Fruit fly (Drosophila melanogaster) whole organism, embryonic: ENCODE measurements around the gene zuc.

Source experiments
- B-H1 ChIP-seq: fragments of 200-800 bp; sonication (Bioruptor generic); IDR thresholded peaks from 3 replicates; pipeline ENCODE4 v1.3.6; 2022; ENCODE audit warnings: missing biosample characterization, missing genetic modification characterization
- CG10147 ChIP-seq: fragments of 200-800 bp; sonication (Bioruptor generic); optimal IDR thresholded peaks from 2 replicates; lab custom pipeline; 2019; ENCODE audit warnings: missing biosample characterization, mild to moderate bottlenecking, missing genetic modification characterization, moderate library complexity
- CG10267 ChIP-seq: fragments of 200-800 bp; sonication (Bioruptor generic); optimal IDR thresholded peaks from 2 replicates; lab custom pipeline; 2018; ENCODE audit warnings: missing biosample characterization, mild to moderate bottlenecking, missing genetic modification characterization, moderate library complexity
- CG11504 ChIP-seq: fragments of 200-800 bp; sonication (Bioruptor generic); optimal IDR thresholded peaks from 3 replicates; lab custom pipeline; 2019; ENCODE audit warnings: missing biosample characterization, mild to moderate bottlenecking, missing genetic modification characterization, moderate library complexity
- CG11723 ChIP-seq: fragments of 200-800 bp; sonication (Bioruptor generic); optimal IDR thresholded peaks from 2 replicates; lab custom pipeline; 2017; ENCODE audit warnings: missing biosample characterization, mild to moderate bottlenecking, missing genetic modification characterization
- CG12155 ChIP-seq: fragments of 200-800 bp; sonication (Bioruptor generic); optimal IDR thresholded peaks from 3 replicates; lab custom pipeline; 2016; ENCODE audit warnings: missing biosample characterization, missing genetic modification characterization
- CG12219 ChIP-seq: fragments of 200-800 bp; sonication (Bioruptor generic); optimal IDR thresholded peaks from 3 replicates; lab custom pipeline; 2018; ENCODE audit warnings: missing biosample characterization, mild to moderate bottlenecking, missing genetic modification characterization
- CG12391 ChIP-seq: fragments of 200-800 bp; sonication (Bioruptor generic); optimal IDR thresholded peaks from 3 replicates; lab custom pipeline; 2018; ENCODE audit warnings: missing biosample characterization, mild to moderate bottlenecking, missing genetic modification characterization, moderate library complexity
- CG12744 ChIP-seq: fragments of 200-800 bp; sonication (Bioruptor generic); optimal IDR thresholded peaks from 2 replicates; lab custom pipeline; 2016; ENCODE audit warnings: missing biosample characterization, missing genetic modification characterization
- CG1647 ChIP-seq: fragments of 200-800 bp; sonication (Bioruptor generic); optimal IDR thresholded peaks from 3 replicates; lab custom pipeline; 2016; ENCODE audit warnings: missing biosample characterization, missing genetic modification characterization
- CG18599 ChIP-seq: fragments of 200-800 bp; sonication (Bioruptor generic); optimal IDR thresholded peaks from 3 replicates; lab custom pipeline; 2017; ENCODE audit warnings: missing biosample characterization, missing genetic modification characterization, mild to moderate bottlenecking, moderate library complexity, missing genetic modification reagents
- CG2120 ChIP-seq: fragments of 200-800 bp; sonication (Bioruptor generic); optimal IDR thresholded peaks from 3 replicates; lab custom pipeline; 2016; ENCODE audit warnings: missing biosample characterization, missing genetic modification characterization
- CG3065 ChIP-seq: fragments of 200-800 bp; sonication (Bioruptor generic); optimal IDR thresholded peaks from 2 replicates; lab custom pipeline; 2016; ENCODE audit warnings: missing biosample characterization, missing genetic modification characterization
- CG33557 ChIP-seq: fragments of 200-800 bp; sonication (Bioruptor generic); optimal IDR thresholded peaks from 2 replicates; lab custom pipeline; 2019; ENCODE audit warnings: missing biosample characterization, mild to moderate bottlenecking, missing genetic modification characterization, moderate library complexity
- CG34422 ChIP-seq: fragments of 200-800 bp; sonication (Bioruptor generic); IDR thresholded peaks from 3 replicates; pipeline ENCODE4 v1.3.6; 2022; ENCODE audit warnings: missing biosample characterization, missing genetic modification characterization
- CG4360 ChIP-seq: fragments of 200-800 bp; sonication (Bioruptor generic); IDR thresholded peaks from 2 replicates; pipeline ENCODE4 v1.3.6; 2022; ENCODE audit warnings: missing biosample characterization, missing genetic modification characterization
- CG43689 ChIP-seq: fragments of 200-800 bp; sonication (Bioruptor generic); IDR thresholded peaks from 2 replicates; pipeline ENCODE4 v1.3.6; 2022; ENCODE audit warnings: missing biosample characterization, missing genetic modification characterization
- CG4617 ChIP-seq: fragments of 200-800 bp; sonication (Bioruptor generic); optimal IDR thresholded peaks from 3 replicates; lab custom pipeline; 2016; ENCODE audit warnings: missing biosample characterization, missing genetic modification characterization, borderline replicate concordance
- CG5245 ChIP-seq: fragments of 200-800 bp; sonication (Bioruptor generic); optimal IDR thresholded peaks from 3 replicates; lab custom pipeline; 2016; ENCODE audit warnings: missing biosample characterization, missing genetic modification characterization
- CG8089 ChIP-seq: fragments of 200-800 bp; sonication (Bioruptor generic); optimal IDR thresholded peaks from 3 replicates; lab custom pipeline; 2016; ENCODE audit warnings: missing biosample characterization, missing genetic modification characterization
- CG8944 ChIP-seq: fragments of 200-800 bp; sonication (Bioruptor generic); optimal IDR thresholded peaks from 3 replicates; lab custom pipeline; 2016; ENCODE audit warnings: missing biosample characterization, missing genetic modification characterization
- CG9727 ChIP-seq: fragments of 200-800 bp; sonication (Bioruptor generic); optimal IDR thresholded peaks from 3 replicates; lab custom pipeline; 2017; ENCODE audit warnings: missing biosample characterization, mild to moderate bottlenecking, missing genetic modification characterization
- CoRest ChIP-seq: fragments of 200-800 bp; sonication (Bioruptor generic); optimal IDR thresholded peaks from 3 replicates; lab custom pipeline; 2018; ENCODE audit warnings: missing biosample characterization, mild to moderate bottlenecking, missing genetic modification characterization, moderate library complexity
- Deaf1 ChIP-seq: fragments of 200-800 bp; optimal IDR thresholded peaks from 3 replicates; lab custom pipeline; 2019; ENCODE audit warnings: missing biosample characterization, mild to moderate bottlenecking, missing genetic modification characterization, moderate library complexity
- Drgx ChIP-seq: fragments of 200-800 bp; sonication (Bioruptor generic); IDR thresholded peaks from 2 replicates; pipeline ENCODE4 v1.3.6; 2022; ENCODE audit warnings: missing biosample characterization, missing genetic modification characterization
- ERR ChIP-seq: fragments of 200-800 bp; sonication (Bioruptor generic); optimal IDR thresholded peaks from 2 replicates; lab custom pipeline; 2016; ENCODE audit warnings: missing biosample characterization, missing genetic modification characterization
- Fer3 ChIP-seq: fragments of 200-800 bp; sonication (Bioruptor generic); optimal IDR thresholded peaks from 2 replicates; lab custom pipeline; 2018; ENCODE audit warnings: missing biosample characterization, mild to moderate bottlenecking, missing genetic modification characterization, moderate library complexity
- Hey ChIP-seq: fragments of 200-800 bp; sonication (Bioruptor generic); optimal IDR thresholded peaks from 3 replicates; lab custom pipeline; 2018; ENCODE audit warnings: missing biosample characterization, mild to moderate bottlenecking, missing genetic modification characterization
- HmgZ ChIP-seq: fragments of 200-800 bp; sonication (Bioruptor generic); optimal IDR thresholded peaks from 2 replicates; lab custom pipeline; 2018; ENCODE audit warnings: missing biosample characterization, mild to moderate bottlenecking, missing genetic modification characterization
- Nf-YB ChIP-seq: fragments of 200-800 bp; sonication (Bioruptor generic); optimal IDR thresholded peaks from 3 replicates; lab custom pipeline; 2019; ENCODE audit warnings: missing biosample characterization, mild to moderate bottlenecking, missing genetic modification characterization, moderate library complexity
- Ravus ChIP-seq: fragments of 200-800 bp; sonication (Bioruptor generic); IDR thresholded peaks from 2 replicates; pipeline ENCODE4 v1.3.6; 2022; ENCODE audit warnings: missing biosample characterization, missing genetic modification characterization
- Sin3A ChIP-seq: fragments of >200 bp; optimal IDR thresholded peaks from 2 replicates; lab custom pipeline; 2018
- cas ChIP-seq: fragments of 200-800 bp; sonication (Bioruptor generic); IDR thresholded peaks from 2 replicates; pipeline ENCODE4 v1.3.6; 2022; ENCODE audit warnings: missing biosample characterization, missing genetic modification characterization
- crc ChIP-seq: fragments of 200-800 bp; sonication (Bioruptor generic); optimal IDR thresholded peaks from 2 replicates; lab custom pipeline; 2016; ENCODE audit warnings: missing biosample characterization, missing genetic modification characterization
- crol ChIP-seq: fragments of 200-800 bp; sonication (Bioruptor generic); IDR thresholded peaks from 2 replicates; pipeline ENCODE4 v1.3.6; 2022; ENCODE audit warnings: missing biosample characterization, missing genetic modification characterization
- fd96Cb ChIP-seq: fragments of 200-800 bp; sonication (Bioruptor generic); optimal IDR thresholded peaks from 2 replicates; lab custom pipeline; 2018; ENCODE audit warnings: missing biosample characterization, mild to moderate bottlenecking, missing genetic modification characterization, moderate library complexity
- gcm2 ChIP-seq: fragments of 200-800 bp; sonication (Bioruptor generic); optimal IDR thresholded peaks from 2 replicates; lab custom pipeline; 2016; ENCODE audit warnings: missing biosample characterization, missing genetic modification characterization
- her ChIP-seq: fragments of 200-800 bp; sonication (Bioruptor generic); optimal IDR thresholded peaks from 2 replicates; lab custom pipeline; 2016; ENCODE audit warnings: missing biosample characterization, missing genetic modification characterization
- inv ChIP-seq: fragments of 200-800 bp; sonication (Bioruptor generic); IDR thresholded peaks from 2 replicates; pipeline ENCODE4 v1.3.6; 2022; ENCODE audit warnings: missing biosample characterization, missing genetic modification characterization; ENCODE audit not compliant: partially characterized antibody
- klu ChIP-seq: fragments of 200-800 bp; sonication (Bioruptor generic); IDR thresholded peaks from 2 replicates; pipeline ENCODE4 v1.3.6; 2022; ENCODE audit warnings: missing biosample characterization, missing genetic modification characterization
- nom ChIP-seq: fragments of 200-800 bp; sonication (Bioruptor generic); optimal IDR thresholded peaks from 2 replicates; lab custom pipeline; 2017; ENCODE audit warnings: missing biosample characterization, missing genetic modification characterization, mild to moderate bottlenecking, moderate library complexity, missing genetic modification reagents
- org-1 ChIP-seq: fragments of 200-800 bp; sonication (Bioruptor generic); optimal IDR thresholded peaks from 2 replicates; lab custom pipeline; 2017; ENCODE audit warnings: missing biosample characterization, missing genetic modification characterization
- pita ChIP-seq: fragments of 200-800 bp; sonication (Bioruptor generic); optimal IDR thresholded peaks from 2 replicates; lab custom pipeline; 2017; ENCODE audit warnings: missing biosample characterization, mild to moderate bottlenecking, missing genetic modification characterization
- repo ChIP-seq: fragments of 200-800 bp; sonication (Bioruptor generic); optimal IDR thresholded peaks from 2 replicates; lab custom pipeline; 2016; ENCODE audit warnings: missing biosample characterization, missing genetic modification characterization
- run ChIP-seq: fragments of 200-800 bp; sonication (Bioruptor generic); optimal IDR thresholded peaks from 3 replicates; lab custom pipeline; 2018; ENCODE audit warnings: missing biosample characterization, mild to moderate bottlenecking, missing genetic modification characterization
- sima ChIP-seq: fragments of 200-800 bp; sonication (Bioruptor generic); optimal IDR thresholded peaks from 2 replicates; lab custom pipeline; 2016; ENCODE audit warnings: missing biosample characterization, missing genetic modification characterization
- ssp ChIP-seq: fragments of 200-800 bp; sonication (Bioruptor generic); IDR thresholded peaks from 2 replicates; pipeline ENCODE4 v1.3.6; 2022; ENCODE audit warnings: missing biosample characterization, missing genetic modification characterization
- sug ChIP-seq: fragments of 200-800 bp; optimal IDR thresholded peaks from 2 replicates; lab custom pipeline; 2019; ENCODE audit warnings: missing biosample characterization, mild to moderate bottlenecking, missing genetic modification characterization, moderate library complexity
- tap ChIP-seq: fragments of 200-800 bp; optimal IDR thresholded peaks from 3 replicates; lab custom pipeline; 2019; ENCODE audit warnings: missing biosample characterization, mild to moderate bottlenecking, missing genetic modification characterization, moderate library complexity
- ttk ChIP-seq: fragments of 200-800 bp; sonication (Bioruptor generic); IDR thresholded peaks from 2 replicates; pipeline ENCODE4 v2.1.2; 2022; ENCODE audit warnings: missing biosample characterization, missing genetic modification characterization
- wdn ChIP-seq: fragments of 200-800 bp; sonication (Bioruptor generic); IDR thresholded peaks from 2 replicates; pipeline ENCODE4 v1.3.6; 2022; ENCODE audit warnings: missing biosample characterization, missing genetic modification characterization

Gene zuc

dm6 chr2L:12010100-12010876 lies 20.6 kb upstream of the zuc start:
- no peak for TF ChIP-seq sima (GFP tag; lab: Kevin White, UChicago)
- TF ChIP-seq CG2120 (GFP tag; lab: Kevin White, UChicago): no peak
- no peak for TF ChIP-seq Ravus (GFP tag; lab: Robert Waterston, UW)
- TF ChIP-seq crol (GFP tag; lab: Robert Waterston, UW): no peak
- no peak for TF ChIP-seq her (GFP tag; lab: Kevin White, UChicago)
- peak; percentile 91 for TF ChIP-seq sug (tag; lab: Kevin White, UChicago)
- TF ChIP-seq pita (GFP tag; lab: Kevin White, UChicago): no peak
- no peak for TF ChIP-seq Fer3 (tag; lab: Kevin White, UChicago)
- TF ChIP-seq CG10147 (GFP tag; lab: Kevin White, UChicago): no peak
- peak; percentile 99 for TF ChIP-seq CG11504 (tag; lab: Kevin White, UChicago)
- peak; percentile 21 for TF ChIP-seq ERR
- no peak for TF ChIP-seq Drgx (GFP tag; lab: Robert Waterston, UW)
- no peak for TF ChIP-seq CG10267
- TF ChIP-seq CG12219 (GFP tag; lab: Kevin White, UChicago): no peak
- TF ChIP-seq Deaf1 (tag; lab: Kevin White, UChicago): peak; percentile 79
- peak; percentile 68 for TF ChIP-seq tap (tag; lab: Kevin White, UChicago)
- no peak for TF ChIP-seq CG11723 (GFP tag; lab: Kevin White, UChicago)
- TF ChIP-seq B-H1 (GFP tag; lab: Robert Waterston, UW): no peak
- no peak for TF ChIP-seq wdn
- no peak for TF ChIP-seq CG12744
- peak; percentile 10 for TF ChIP-seq CoRest (tag; lab: Kevin White, UChicago)
- no peak for TF ChIP-seq CG4617 (GFP tag; lab: Kevin White, UChicago)
- no peak for TF ChIP-seq ttk
- TF ChIP-seq CG1647 (GFP tag; lab: Kevin White, UChicago): no peak
- TF ChIP-seq CG43689 (GFP tag; lab: Robert Waterston, UW): no peak
- peak; percentile 34 for TF ChIP-seq Hey (tag; lab: Kevin White, UChicago)
- TF ChIP-seq CG33557 (GFP tag; lab: Kevin White, UChicago): peak; percentile 40
- peak; percentile 19 for TF ChIP-seq repo (GFP tag; lab: Kevin White, UChicago)
- TF ChIP-seq CG3065 (GFP tag; lab: Kevin White, UChicago): no peak
- TF ChIP-seq CG9727 (GFP tag; lab: Kevin White, UChicago): peak; percentile 69
- peak; percentile 82 for TF ChIP-seq CG12155 (GFP tag; lab: Kevin White, UChicago)
- TF ChIP-seq CG8089 (GFP tag; lab: Kevin White, UChicago): no peak
- peak; percentile 100 for TF ChIP-seq Nf-YB (GFP tag; lab: Kevin White, UChicago)
- TF ChIP-seq ssp (GFP tag; lab: Robert Waterston, UW): no peak
- peak; percentile 62 for TF ChIP-seq run (tag; lab: Kevin White, UChicago)
- TF ChIP-seq klu: no peak
- peak; percentile 76 for TF ChIP-seq HmgZ
- no peak for TF ChIP-seq inv (GFP tag; lab: Robert Waterston, UW)
- no peak for TF ChIP-seq CG5245 (GFP tag; lab: Kevin White, UChicago)
- peak; percentile 0 for TF ChIP-seq CG12391 (tag; lab: Kevin White, UChicago)
- no peak for TF ChIP-seq CG4360
- peak; percentile 18 for TF ChIP-seq CG18599 (GFP tag; lab: Kevin White, UChicago)
- TF ChIP-seq Sin3A (lab: Kevin White, UChicago): no peak
- TF ChIP-seq cas (GFP tag; lab: Robert Waterston, UW): no peak
- TF ChIP-seq gcm2 (GFP tag; lab: Kevin White, UChicago): no peak
- TF ChIP-seq CG34422 (GFP tag; lab: Robert Waterston, UW): no peak
- no peak for TF ChIP-seq fd96Cb (tag; lab: Kevin White, UChicago)
- TF ChIP-seq CG8944 (GFP tag; lab: Kevin White, UChicago): no peak
- TF ChIP-seq org-1 (GFP tag; lab: Kevin White, UChicago): no peak
- TF ChIP-seq crc (GFP tag; lab: Kevin White, UChicago): no peak
- TF ChIP-seq nom (GFP tag; lab: Kevin White, UChicago): peak; percentile 65
